Worm (Caenorhabditis elegans): ENCODE results near the gene srd-34.

DNA sequence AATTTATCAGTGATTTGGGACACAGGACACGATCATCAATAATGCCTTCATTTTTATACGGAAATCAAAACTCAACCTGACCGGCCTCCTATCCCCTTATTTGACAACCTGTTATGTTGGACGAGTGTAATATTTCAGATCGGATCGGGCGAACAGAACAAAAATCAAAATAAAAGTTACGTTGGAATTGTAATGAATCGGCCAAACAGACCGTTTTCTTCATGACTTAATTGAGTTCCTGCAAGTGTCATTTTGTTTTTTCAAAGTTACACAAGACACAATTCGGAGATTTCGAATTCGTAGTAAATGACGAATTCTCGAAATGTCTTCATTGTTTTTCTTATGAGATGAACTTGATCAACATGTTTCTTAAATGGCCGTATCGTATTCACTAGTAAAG, 6.4 kb upstream of the srd-34 start, which contains the start of gene F32G8.3:
- no peak for TF ChIP-seq dao-5 (tag; optimal IDR thresholded peaks at IDR 0.05)
- TF ChIP-seq him-1 (tag; optimal IDR thresholded peaks at IDR 0.05): no peak
